Fruit fly (Drosophila melanogaster): Measurements from ENCODE around the gene Cog8.

The Cog8 gene

DNA sequence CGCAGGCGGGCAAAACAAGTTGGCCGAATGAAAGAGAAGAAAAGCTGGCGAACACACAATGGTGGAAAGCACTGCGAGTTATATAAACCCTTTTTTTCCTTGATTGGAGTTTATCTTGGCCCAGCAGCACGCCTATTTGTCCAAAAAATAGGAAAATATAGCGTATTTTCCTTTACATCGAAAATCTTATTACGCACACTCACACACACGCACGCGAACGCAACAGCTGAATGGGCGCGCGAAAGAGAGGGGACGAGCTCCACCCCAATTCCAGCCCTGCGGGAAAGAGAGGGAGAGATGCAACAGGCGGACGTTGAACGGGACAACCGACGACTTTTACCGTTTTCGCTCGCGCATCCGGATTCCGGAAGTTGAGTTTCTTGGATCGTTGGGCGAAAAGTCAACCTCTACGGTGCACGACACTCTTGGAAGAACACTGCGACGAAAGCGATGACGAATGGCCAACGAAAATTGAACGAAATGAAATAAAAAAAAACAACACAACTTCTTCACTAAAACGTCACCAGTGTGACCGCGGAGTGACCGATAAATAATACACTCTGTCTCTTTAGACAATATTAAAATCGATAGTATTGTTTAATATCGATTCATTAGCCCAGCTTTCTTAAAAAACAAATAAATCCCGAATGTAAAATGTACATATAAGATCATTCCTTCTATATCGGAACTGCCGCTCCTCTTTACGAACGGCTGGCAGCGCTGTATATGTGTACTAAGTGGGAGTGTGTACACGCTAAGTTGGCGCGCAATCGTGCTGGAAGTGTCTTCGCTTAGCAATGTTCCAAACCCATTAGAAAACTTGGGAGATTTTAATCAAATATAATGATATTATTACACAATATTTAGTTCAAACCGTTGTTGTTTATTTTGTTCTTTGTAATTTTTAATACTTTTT lies 18.0 kb upstream of the Cog8 start, which contains the start of the genes Dlg5 and CG4970 (continued):
- no peak for TF ChIP-seq Gug (GFP tag; IDR thresholded peaks at IDR 0.05)
- TF ChIP-seq CG1621 (tag; optimal IDR thresholded peaks at IDR 0.05) = no peak
- TF ChIP-seq CG6808 (GFP tag; optimal IDR thresholded peaks at IDR 0.05) = no peak
- TF ChIP-seq CG7368 (GFP tag; optimal IDR thresholded peaks at IDR 0.05) = no peak
- no peak for TF ChIP-seq Smox (GFP tag; optimal IDR thresholded peaks at IDR 0.05)
- TF ChIP-seq CG3919 (GFP tag; optimal IDR thresholded peaks at IDR 0.05) = no peak
- no peak for TF ChIP-seq CG10669 (GFP tag; optimal IDR thresholded peaks at IDR 0.05)
- TF ChIP-seq Blimp-1 (GFP tag; optimal IDR thresholded peaks at IDR 0.05) = no peak
- TF ChIP-seq Ets21C (GFP tag; optimal IDR thresholded peaks at IDR 0.05) = no peak
- no peak for TF ChIP-seq Sox14 (GFP tag; optimal IDR thresholded peaks at IDR 0.05)
- TF ChIP-seq topi (GFP tag; optimal IDR thresholded peaks at IDR 0.05) = no peak
- TF ChIP-seq CG6163 (GFP tag; IDR thresholded peaks at IDR 0.05) = no peak
- TF ChIP-seq Eip75B (GFP tag; optimal IDR thresholded peaks at IDR 0.05) = no peak
- TF ChIP-seq CG15336 (GFP tag; IDR thresholded peaks at IDR 0.05) = peak; percentile 26; the same call in 1 of the 2 replicates
- no peak for TF ChIP-seq net (GFP tag; optimal IDR thresholded peaks at IDR 0.05)
- TF ChIP-seq ss (GFP tag; optimal IDR thresholded peaks at IDR 0.05) = peak in 1 of 2 experiments; percentile 0
- no peak for TF ChIP-seq dsx (GFP tag; optimal IDR thresholded peaks at IDR 0.05; ENCODE audit: poor library complexity, severe bottlenecking)

DNA sequence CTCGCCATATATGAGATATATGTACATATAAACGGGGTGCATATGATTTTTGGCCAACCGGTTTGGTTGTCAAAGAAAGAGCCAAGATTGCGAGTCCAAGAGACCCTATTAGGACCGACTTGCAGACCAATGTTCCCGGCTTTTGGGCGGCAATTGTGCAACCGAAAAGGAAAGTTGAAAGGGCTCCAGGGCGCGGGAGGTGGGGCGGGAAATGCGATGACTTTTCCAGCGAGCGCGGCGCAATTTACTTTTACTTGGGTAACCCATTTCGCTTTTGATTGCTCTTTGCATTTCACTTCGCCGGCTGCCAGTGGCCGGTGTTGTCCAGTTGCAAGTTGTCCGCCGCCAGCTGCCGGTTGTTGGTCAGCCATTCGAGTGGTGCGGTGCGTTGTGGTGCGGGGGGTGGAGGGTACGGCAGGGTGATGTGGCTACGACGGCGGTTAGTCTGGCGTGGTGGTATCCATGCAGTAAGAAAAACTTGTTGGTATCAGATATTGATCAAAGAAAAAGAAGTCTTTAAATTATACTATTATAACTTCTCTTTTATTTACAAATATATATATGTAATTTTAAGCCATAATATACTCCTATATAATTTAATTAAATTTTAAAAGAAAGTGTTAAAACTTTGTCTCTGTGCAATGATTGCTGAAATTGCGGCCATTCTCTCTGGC lies 6.3 kb upstream of the Cog8 start:
- peak; percentile 32 for TF ChIP-seq CG34406 (GFP tag; optimal IDR thresholded peaks at IDR 0.05)
- no peak for TF ChIP-seq CG10631 (GFP tag; optimal IDR thresholded peaks at IDR 0.05)
- TF ChIP-seq CG6163 (GFP tag; IDR thresholded peaks at IDR 0.05) = peak; percentile 63; the same call in 2 of the 3 replicates
- peak; percentile 19 for TF ChIP-seq dac (GFP tag; optimal IDR thresholded peaks at IDR 0.05)
- peak; percentile 25; the same call in 1 of the 2 replicates for TF ChIP-seq Gug (GFP tag; IDR thresholded peaks at IDR 0.05)
- peak; percentile 85 for TF ChIP-seq CG8119 (GFP tag; IDR thresholded peaks at IDR 0.05)
- no peak for TF ChIP-seq cyc (GFP tag; optimal IDR thresholded peaks at IDR 0.05)
- TF ChIP-seq CG32006 (GFP tag; optimal IDR thresholded peaks at IDR 0.05) = peak; percentile 82
- TF ChIP-seq net (GFP tag; optimal IDR thresholded peaks at IDR 0.05) = peak; percentile 53
- TF ChIP-seq fkh (GFP tag; optimal IDR thresholded peaks at IDR 0.05) = no peak
- no peak for TF ChIP-seq CG7368 (GFP tag; optimal IDR thresholded peaks at IDR 0.05)
- TF ChIP-seq eg (GFP tag; IDR thresholded peaks at IDR 0.05) = peak; percentile 80
- no peak for TF ChIP-seq salr (GFP tag; optimal IDR thresholded peaks at IDR 0.05)
- no peak for TF ChIP-seq CG10669 (GFP tag; optimal IDR thresholded peaks at IDR 0.05)
- TF ChIP-seq CG6792 (GFP tag; optimal IDR thresholded peaks at IDR 0.05) = peak; percentile 26
- no peak for TF ChIP-seq CG3919 (GFP tag; optimal IDR thresholded peaks at IDR 0.05)
- peak; percentile 51 for TF ChIP-seq CG4318 (GFP tag; optimal IDR thresholded peaks at IDR 0.05)
- no peak for TF ChIP-seq Eip75B (GFP tag; optimal IDR thresholded peaks at IDR 0.05)
- peak; percentile 85 for TF ChIP-seq CG15336 (GFP tag; IDR thresholded peaks at IDR 0.05)
- TF ChIP-seq Blimp-1 (GFP tag; optimal IDR thresholded peaks at IDR 0.05) = peak; percentile 98
- TF ChIP-seq CG8632 (GFP tag; optimal IDR thresholded peaks at IDR 0.05) = peak; percentile 34
- no peak for TF ChIP-seq fd59A (GFP tag; optimal IDR thresholded peaks at IDR 0.05)
- TF ChIP-seq Sox15 (GFP tag; optimal IDR thresholded peaks at IDR 0.05) = no peak
- TF ChIP-seq Met (GFP tag; optimal IDR thresholded peaks at IDR 0.05) = no peak
- no peak for TF ChIP-seq topi (GFP tag; optimal IDR thresholded peaks at IDR 0.05)

DNA sequence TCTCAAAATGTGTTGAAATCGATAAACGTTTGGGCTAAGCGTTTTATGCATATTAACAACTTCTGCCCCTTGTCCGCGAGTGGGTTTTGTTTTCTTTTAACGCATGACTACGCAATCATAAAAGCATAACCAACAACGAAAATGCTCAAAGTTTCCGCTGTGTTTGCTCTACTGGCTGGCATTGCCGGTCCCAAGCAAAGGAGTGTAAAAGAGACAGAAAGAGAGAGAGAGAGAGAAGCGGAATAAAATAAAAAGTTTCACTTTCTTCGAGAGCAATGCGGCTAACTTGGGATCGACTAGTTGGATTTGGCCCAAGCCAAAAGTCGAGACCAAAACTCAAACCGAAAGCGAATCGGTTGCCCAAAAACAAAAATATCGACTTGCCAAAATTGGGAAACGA lies 4.0 kb upstream of the Cog8 start:
- no peak for TF ChIP-seq fkh (GFP tag; optimal IDR thresholded peaks at IDR 0.05)
- TF ChIP-seq Blimp-1 (GFP tag; optimal IDR thresholded peaks at IDR 0.05) = peak; percentile 48
- no peak for TF ChIP-seq Hr39 (GFP tag; optimal IDR thresholded peaks at IDR 0.05)
